Worm (Caenorhabditis elegans): ENCODE measurements around the gene acl-4.

The acl-4 gene

ce11 chrX:2050212-2050611 lies 20.0 kb downstream of the acl-4 start:
- TF ChIP-seq unc-55 (GFP tag; optimal IDR thresholded peaks at IDR 0.05), result peak; percentile 69
- no peak for TF ChIP-seq pag-3 (tag; optimal IDR thresholded peaks at IDR 0.05; ENCODE audit: borderline replicate concordance)
- TF ChIP-seq ceh-31 (tag; optimal IDR thresholded peaks at IDR 0.05), result no peak

ce11 chrX:2048865-2049405 lies 21.3 kb downstream of the acl-4 start:
- peak; percentile 89 for TF ChIP-seq unc-42 (tag; optimal IDR thresholded peaks at IDR 0.05)
- peak; percentile 66 for TF ChIP-seq ceh-31 (tag; optimal IDR thresholded peaks at IDR 0.05)
- peak; percentile 23 for TF ChIP-seq ref-2 (tag; optimal IDR thresholded peaks at IDR 0.05)
- TF ChIP-seq pha-2 (tag; optimal IDR thresholded peaks at IDR 0.05), result no peak

- no peak for TF ChIP-seq ceh-34 (tag; optimal IDR thresholded peaks at IDR 0.05)
- TF ChIP-seq hlh-13 (GFP tag; optimal IDR thresholded peaks at IDR 0.05), result no peak
- no peak for TF ChIP-seq unc-86 (tag; optimal IDR thresholded peaks at IDR 0.05)
- TF ChIP-seq fkh-10 (GFP tag; optimal IDR thresholded peaks at IDR 0.05), result no peak
- no peak for TF ChIP-seq ceh-14 (tag; optimal IDR thresholded peaks at IDR 0.05)
- TF ChIP-seq sox-2 (GFP tag; IDR thresholded peaks at IDR 0.05), result no peak
- peak; percentile 66 for TF ChIP-seq unc-55 (GFP tag; optimal IDR thresholded peaks at IDR 0.05)
- no peak for TF ChIP-seq dve-1 (tag; optimal IDR thresholded peaks at IDR 0.05)
- TF ChIP-seq ttx-3 (tag; optimal IDR thresholded peaks at IDR 0.05), result no peak
- TF ChIP-seq madf-2 (tag; optimal IDR thresholded peaks at IDR 0.05), result no peak
- TF ChIP-seq pha-2 (tag; optimal IDR thresholded peaks at IDR 0.05), result peak; percentile 19
- TF ChIP-seq elt-2 (tag; optimal IDR thresholded peaks at IDR 0.05), result no peak
- peak; percentile 66 for TF ChIP-seq ceh-22 (tag; optimal IDR thresholded peaks at IDR 0.05)
- no peak for TF ChIP-seq ceh-6 (GFP tag; optimal IDR thresholded peaks at IDR 0.05)
- no peak for TF ChIP-seq pros-1 (tag; optimal IDR thresholded peaks at IDR 0.05)
- no peak for TF ChIP-seq mec-3 (tag; optimal IDR thresholded peaks at IDR 0.05; ENCODE audit: borderline replicate concordance)
Measured at ce11 chrX:2047208-2047946, 22.9 kb downstream of the acl-4 start.

ce11 chrX:2046124-2046722 lies 24.0 kb downstream of the acl-4 start, which contains the start of gene igcm-4:
TSS of gene igcm-4 (minus strand) at chrX:2046360.
- TF ChIP-seq ref-2 (tag; optimal IDR thresholded peaks at IDR 0.05), result peak; percentile 9
- TF ChIP-seq unc-55 (GFP tag; optimal IDR thresholded peaks at IDR 0.05), result peak; percentile 99
- no peak for TF ChIP-seq eyg-1 (tag; optimal IDR thresholded peaks at IDR 0.05)

ce11 chrX:2045603-2046002 lies 24.6 kb downstream of the acl-4 start:
- TF ChIP-seq ztf-16 (tag; optimal IDR thresholded peaks at IDR 0.05), result no peak
- TF ChIP-seq unc-42 (tag; optimal IDR thresholded peaks at IDR 0.05), result peak; percentile 74

- TF ChIP-seq sox-2 (GFP tag; IDR thresholded peaks at IDR 0.05), result peak; percentile 55
- TF ChIP-seq pat-9 (tag; optimal IDR thresholded peaks at IDR 0.05), result no peak
- no peak for TF ChIP-seq ztf-16 (tag; optimal IDR thresholded peaks at IDR 0.05)
- no peak for TF ChIP-seq madf-2 (tag; optimal IDR thresholded peaks at IDR 0.05)
- TF ChIP-seq unc-42 (tag; optimal IDR thresholded peaks at IDR 0.05), result peak; percentile 96
- no peak for TF ChIP-seq gmeb-2 (tag; optimal IDR thresholded peaks at IDR 0.05)
- TF ChIP-seq ceh-31 (tag; optimal IDR thresholded peaks at IDR 0.05), result peak; percentile 45
- no peak for TF ChIP-seq sox-4 (tag; optimal IDR thresholded peaks at IDR 0.05)
Measured at ce11 chrX:2044541-2045168, 25.6 kb downstream of the acl-4 start.

ce11 chrX:2043224-2043623 lies 27.0 kb downstream of the acl-4 start:
- TF ChIP-seq fkh-6 (tag; optimal IDR thresholded peaks at IDR 0.05) (no peak), unc-86 (tag; optimal IDR thresholded peaks at IDR 0.05) (no peak), C08G9.2 (tag; optimal IDR thresholded peaks at IDR 0.05) (no peak), ceh-6 (GFP tag; optimal IDR thresholded peaks at IDR 0.05) (peak; percentile 30), K09A11.1 (tag; optimal IDR thresholded peaks at IDR 0.05; ENCODE audit: insufficient read depth) (no peak), unc-42 (tag; optimal IDR thresholded peaks at IDR 0.05) (peak; percentile 41), ceh-48 (tag; optimal IDR thresholded peaks at IDR 0.05) (no peak), sox-4 (tag; optimal IDR thresholded peaks at IDR 0.05) (peak; percentile 4), pha-2 (tag; optimal IDR thresholded peaks at IDR 0.05) (peak; percentile 19), ceh-34 (tag; optimal IDR thresholded peaks at IDR 0.05) (peak; percentile 83), rnt-1 (tag; optimal IDR thresholded peaks at IDR 0.05) (no peak), ref-2 (tag; optimal IDR thresholded peaks at IDR 0.05) (peak; percentile 29), tbx-2 (tag; optimal IDR thresholded peaks at IDR 0.05) (peak; percentile 12), ttx-3 (tag; optimal IDR thresholded peaks at IDR 0.05) (no peak), ceh-19 (GFP tag; optimal IDR thresholded peaks at IDR 0.05) (peak; percentile 77), sox-2 (GFP tag; IDR thresholded peaks at IDR 0.05) (peak; percentile 30; the same call in 1 of the 2 replicates), fkh-10 (GFP tag; optimal IDR thresholded peaks at IDR 0.05) (no peak), lin-11 (tag; optimal IDR thresholded peaks at IDR 0.05) (no peak), ceh-2 (tag; optimal IDR thresholded peaks at IDR 0.05) (peak; percentile 58), dve-1 (tag; optimal IDR thresholded peaks at IDR 0.05) (no peak)

Measured in whole organism, late embryonic.